Fruit fly (Drosophila melanogaster) whole organism, embryonic: ENCODE data around the gene sra.

Source experiments
- B-H1 ChIP-seq: fragments of 200-800 bp; sonication (Bioruptor generic); IDR thresholded peaks from 3 replicates; pipeline ENCODE4 v1.3.6; 2022; ENCODE audit warnings: missing biosample characterization, missing genetic modification characterization
- BtbVII ChIP-seq: fragments of 200-800 bp; sonication (Bioruptor generic); optimal IDR thresholded peaks from 3 replicates; lab custom pipeline; 2017; ENCODE audit warnings: missing biosample characterization, mild to moderate bottlenecking, missing genetic modification characterization
- CG1024 ChIP-seq: fragments of 200-800 bp; sonication (Bioruptor generic); IDR thresholded peaks from 2 replicates; pipeline ENCODE4 v1.3.6; 2022; ENCODE audit warnings: missing biosample characterization, missing genetic modification characterization
- CG10462 ChIP-seq: fragments of 200-800 bp; sonication (Bioruptor generic); optimal IDR thresholded peaks from 2 replicates; lab custom pipeline; 2016; ENCODE audit warnings: missing biosample characterization, missing genetic modification characterization
- CG12299 ChIP-seq: fragments of 200-800 bp; sonication (Bioruptor generic); optimal IDR thresholded peaks from 2 replicates; lab custom pipeline; 2018; ENCODE audit warnings: missing biosample characterization, mild to moderate bottlenecking, missing genetic modification characterization
- CG12744 ChIP-seq: fragments of 200-800 bp; sonication (Bioruptor generic); optimal IDR thresholded peaks from 2 replicates; lab custom pipeline; 2016; ENCODE audit warnings: missing biosample characterization, missing genetic modification characterization
- CG17359 ChIP-seq: fragments of 200-800 bp; sonication (Bioruptor generic); optimal IDR thresholded peaks from 3 replicates; lab custom pipeline; 2018; ENCODE audit warnings: missing biosample characterization, mild to moderate bottlenecking, missing genetic modification characterization, moderate library complexity
- CG17361 ChIP-seq: fragments of 200-800 bp; sonication (Bioruptor generic); IDR thresholded peaks from 3 replicates; pipeline ENCODE4 v1.3.6; 2022; ENCODE audit warnings: missing biosample characterization, missing genetic modification characterization
- CG18011 ChIP-seq: fragments of 200-800 bp; sonication (Bioruptor generic); optimal IDR thresholded peaks from 2 replicates; lab custom pipeline; 2017; ENCODE audit warnings: missing biosample characterization, missing genetic modification characterization, mild to moderate bottlenecking, moderate library complexity, missing genotype
- CG18476 ChIP-seq: fragments of 200-800 bp; sonication (Bioruptor generic); optimal IDR thresholded peaks from 2 replicates; lab custom pipeline; 2016; ENCODE audit warnings: missing biosample characterization, mild to moderate bottlenecking, missing genetic modification characterization
- CG43689 ChIP-seq: fragments of 200-800 bp; sonication (Bioruptor generic); IDR thresholded peaks from 2 replicates; pipeline ENCODE4 v1.3.6; 2022; ENCODE audit warnings: missing biosample characterization, missing genetic modification characterization
- CG5953 ChIP-seq: fragments of 200-800 bp; sonication (Bioruptor generic); IDR thresholded peaks from 2 replicates; pipeline ENCODE4 v1.3.6; 2022; ENCODE audit warnings: missing biosample characterization, missing genetic modification characterization
- CG6813 ChIP-seq: fragments of 200-800 bp; sonication (Bioruptor generic); optimal IDR thresholded peaks from 2 replicates; lab custom pipeline; 2017; ENCODE audit warnings: missing biosample characterization, missing genetic modification characterization, mild to moderate bottlenecking, moderate library complexity, missing genetic modification reagents
- CG6854 ChIP-seq: fragments of 200-800 bp; sonication (Bioruptor generic); optimal IDR thresholded peaks from 3 replicates; lab custom pipeline; 2017; ENCODE audit warnings: missing biosample characterization, mild to moderate bottlenecking, missing genetic modification characterization
- CG8281 ChIP-seq: fragments of 200-800 bp; sonication (Bioruptor generic); optimal IDR thresholded peaks from 2 replicates; lab custom pipeline; 2018; ENCODE audit warnings: missing biosample characterization, mild to moderate bottlenecking, missing genetic modification characterization, moderate library complexity
- CG9609 ChIP-seq: fragments of 200-800 bp; sonication (Bioruptor generic); optimal IDR thresholded peaks from 3 replicates; lab custom pipeline; 2016; ENCODE audit warnings: missing biosample characterization, missing genetic modification characterization
- D19A ChIP-seq: fragments of 200-800 bp; optimal IDR thresholded peaks from 3 replicates; lab custom pipeline; 2019; ENCODE audit warnings: missing biosample characterization, mild to moderate bottlenecking, missing genetic modification characterization, moderate library complexity
- Doc2 ChIP-seq: fragments of 200-800 bp; sonication (Bioruptor generic); IDR thresholded peaks from 2 replicates; pipeline ENCODE4 v1.3.6; 2022; ENCODE audit warnings: missing biosample characterization, missing genetic modification characterization
- Elba2 ChIP-seq: fragments of 200-800 bp; sonication (Bioruptor generic); optimal IDR thresholded peaks from 3 replicates; lab custom pipeline; 2016; ENCODE audit warnings: missing biosample characterization, missing genetic modification characterization
- Ets65A ChIP-seq: fragments of 200-800 bp; sonication (Bioruptor generic); peaks from one replicate; lab custom pipeline; 2016; ENCODE audit warnings: missing biosample characterization, missing genetic modification characterization
- Fer3 ChIP-seq: fragments of 200-800 bp; sonication (Bioruptor generic); optimal IDR thresholded peaks from 2 replicates; lab custom pipeline; 2018; ENCODE audit warnings: missing biosample characterization, mild to moderate bottlenecking, missing genetic modification characterization, moderate library complexity
- Hmr ChIP-seq: fragments of 200-800 bp; sonication (Bioruptor generic); optimal IDR thresholded peaks from 3 replicates; lab custom pipeline; 2017; ENCODE audit warnings: mild to moderate bottlenecking, missing biosample characterization, missing genetic modification reagents, missing genetic modification characterization
- Med ChIP-seq: fragments of 200-800 bp; sonication (Bioruptor generic); peaks from one replicate; lab custom pipeline; 2016; ENCODE audit warnings: missing biosample characterization, missing genetic modification characterization, mild to moderate bottlenecking, inconsistent platforms, moderate library complexity
- NC2β ChIP-seq: fragments of 200-800 bp; sonication (Bioruptor generic); optimal IDR thresholded peaks from 2 replicates; lab custom pipeline; 2016; ENCODE audit warnings: missing biosample characterization, missing genetic modification characterization
- NFAT ChIP-seq: fragments of 200-800 bp; sonication (Bioruptor generic); IDR thresholded peaks from 2 replicates; pipeline ENCODE4 v1.3.6; 2022; ENCODE audit warnings: missing biosample characterization, missing genetic modification characterization
- Pdp1 ChIP-seq, 2 experiments: fragments of 200-800 bp; sonication (Bioruptor generic); optimal IDR thresholded peaks; 3 replicates each; lab custom pipeline; 2016; ENCODE audit warnings: missing biosample characterization in 2 of 2, missing genetic modification characterization in 2 of 2, mild to moderate bottlenecking in 1 of 2, moderate library complexity in 1 of 2
- Rx ChIP-seq: fragments of 200-800 bp; sonication (Bioruptor generic); IDR thresholded peaks from 2 replicates; pipeline ENCODE4 v1.3.6; 2022; ENCODE audit warnings: missing biosample characterization, missing genetic modification characterization
- Spps ChIP-seq: fragments of 200-800 bp; sonication (Bioruptor generic); optimal IDR thresholded peaks from 2 replicates; lab custom pipeline; 2018; ENCODE audit warnings: missing biosample characterization, mild to moderate bottlenecking, missing genetic modification characterization
- Ssrp ChIP-seq: fragments of 200-800 bp; sonication (Bioruptor generic); optimal IDR thresholded peaks from 2 replicates; lab custom pipeline; 2018; ENCODE audit warnings: missing biosample characterization, mild to moderate bottlenecking, missing genetic modification characterization, moderate library complexity
- ac ChIP-seq: fragments of 200-800 bp; sonication (Bioruptor generic); optimal IDR thresholded peaks from 3 replicates; lab custom pipeline; 2017; ENCODE audit warnings: missing biosample characterization, mild to moderate bottlenecking, missing genetic modification characterization
- chm ChIP-seq: fragments of 200-800 bp; sonication (Bioruptor generic); IDR thresholded peaks from 2 replicates; pipeline ENCODE4 v1.3.6; 2022; ENCODE audit warnings: missing biosample characterization, missing genetic modification characterization
- crol ChIP-seq: fragments of 200-800 bp; sonication (Bioruptor generic); IDR thresholded peaks from 2 replicates; pipeline ENCODE4 v1.3.6; 2022; ENCODE audit warnings: missing biosample characterization, missing genetic modification characterization
- crp ChIP-seq, 2 experiments: fragments of 200-800 bp; sonication (Bioruptor generic); optimal IDR thresholded peaks; 2 replicates in 1 of 2; 3 replicates in 1 of 2; lab custom pipeline; 2017; ENCODE audit warnings: missing biosample characterization in 2 of 2, missing genetic modification characterization in 2 of 2, mild to moderate bottlenecking in 1 of 2, moderate library complexity in 1 of 2
- dmrt11E ChIP-seq: fragments of 200-800 bp; sonication (Bioruptor generic); optimal IDR thresholded peaks from 3 replicates; lab custom pipeline; 2018; ENCODE audit warnings: missing biosample characterization, mild to moderate bottlenecking, missing genetic modification characterization, moderate library complexity
- grau ChIP-seq: fragments of 200-800 bp; optimal IDR thresholded peaks from 3 replicates; lab custom pipeline; 2019; ENCODE audit warnings: missing biosample characterization, mild to moderate bottlenecking, missing genetic modification characterization, moderate library complexity
- grn ChIP-seq: fragments of 200-800 bp; sonication (Bioruptor generic); optimal IDR thresholded peaks from 3 replicates; lab custom pipeline; 2017; ENCODE audit warnings: missing biosample characterization, missing genetic modification characterization
- gsb-n ChIP-seq: fragments of 200-800 bp; sonication (Bioruptor generic); optimal IDR thresholded peaks from 3 replicates; lab custom pipeline; 2018; ENCODE audit warnings: missing biosample characterization, mild to moderate bottlenecking, missing genetic modification characterization
- h ChIP-seq: fragments of >200 bp; optimal IDR thresholded peaks from 2 replicates; lab custom pipeline; 2017
- ind ChIP-seq: fragments of 200-800 bp; sonication (Bioruptor generic); optimal IDR thresholded peaks from 3 replicates; lab custom pipeline; 2016; ENCODE audit warnings: missing biosample characterization, missing genetic modification characterization
- klu ChIP-seq: fragments of 200-800 bp; sonication (Bioruptor generic); IDR thresholded peaks from 2 replicates; pipeline ENCODE4 v1.3.6; 2022; ENCODE audit warnings: missing biosample characterization, missing genetic modification characterization
- lilli ChIP-seq: fragments of 200-800 bp; sonication (Bioruptor generic); optimal IDR thresholded peaks from 3 replicates; lab custom pipeline; 2016; ENCODE audit warnings: missing biosample characterization, missing genetic modification characterization
- mirr ChIP-seq: fragments of 200-800 bp; sonication (Bioruptor generic); optimal IDR thresholded peaks from 3 replicates; lab custom pipeline; 2018; ENCODE audit warnings: missing biosample characterization, mild to moderate bottlenecking, missing genetic modification characterization
- pum ChIP-seq: fragments of 200-800 bp; sonication (Bioruptor generic); optimal IDR thresholded peaks from 2 replicates; lab custom pipeline; 2016; ENCODE audit warnings: missing biosample characterization, missing genetic modification characterization
- pzg ChIP-seq: fragments of 200-800 bp; sonication (Bioruptor generic); optimal IDR thresholded peaks from 3 replicates; lab custom pipeline; 2018; ENCODE audit warnings: missing biosample characterization, mild to moderate bottlenecking, missing genetic modification characterization, moderate library complexity
- rib ChIP-seq: fragments of 200-800 bp; sonication (Bioruptor generic); IDR thresholded peaks from 2 replicates; pipeline ENCODE4 v1.3.6; 2022; ENCODE audit warnings: missing biosample characterization, missing genetic modification characterization
- tgo ChIP-seq: fragments of 200-800 bp; sonication (Bioruptor generic); IDR thresholded peaks from 3 replicates; pipeline ENCODE4 v1.3.6; 2022; ENCODE audit warnings: missing biosample characterization, missing genetic modification characterization
- vnd ChIP-seq: fragments of 200-800 bp; sonication (Bioruptor generic); IDR thresholded peaks from 3 replicates; pipeline ENCODE4 v1.3.6; 2022; ENCODE audit warnings: missing biosample characterization, missing genetic modification characterization; ENCODE audit not compliant: partially characterized antibody

The sra gene

dm6 chr3R:16180476-16181070, 6.2 kb upstream of the sra start, which contains the start of gene CG8927 (continued):
- TF ChIP-seq mirr (GFP tag; lab: Kevin White, UChicago) = no peak
- TF ChIP-seq CG12299 = no peak
- peak; percentile 16 for TF ChIP-seq Hmr (GFP tag; lab: Kevin White, UChicago)
- TF ChIP-seq crp (GFP tag; optimal IDR thresholded peaks at IDR 0.05; lab: Kevin White, UChicago) = peak in 1 of 2 experiments; percentile 2
- TF ChIP-seq CG12744 = no peak
- TF ChIP-seq CG1024 (GFP tag; lab: Robert Waterston, UW) = no peak
- TF ChIP-seq CG5953 (GFP tag; lab: Robert Waterston, UW) = no peak
- TF ChIP-seq pzg = peak; percentile 44
- no peak for TF ChIP-seq h (lab: Kevin White, UChicago)
- no peak for TF ChIP-seq Elba2 (GFP tag; lab: Kevin White, UChicago)
- TF ChIP-seq CG6854 (GFP tag; lab: Kevin White, UChicago) = no peak
- TF ChIP-seq klu (GFP tag; lab: Robert Waterston, UW) = no peak
- peak; percentile 50 for TF ChIP-seq Med (GFP tag; lab: Kevin White, UChicago)
- TF ChIP-seq NC2β (GFP tag; lab: Kevin White, UChicago) = no peak
- TF ChIP-seq CG10462 = no peak
- no peak for TF ChIP-seq Rx
- TF ChIP-seq pum (GFP tag; lab: Kevin White, UChicago) = no peak
- TF ChIP-seq, all 482 proteins: peak for 27

dm6 chr3R:16182269-16182875, 4.4 kb upstream of the sra start:
- peak in 1 of 2 experiments; percentile 81 for TF ChIP-seq Pdp1 (GFP tag; optimal IDR thresholded peaks at IDR 0.05; lab: Kevin White, UChicago)
- TF ChIP-seq Spps (tag; lab: Kevin White, UChicago) = no peak
- TF ChIP-seq grau (tag; lab: Kevin White, UChicago) = no peak
- TF ChIP-seq CG17361 (GFP tag; lab: Robert Waterston, UW) = no peak
- TF ChIP-seq CG6813 = no peak
- peak; percentile 42 for TF ChIP-seq Med (GFP tag; lab: Kevin White, UChicago)
- peak; percentile 51 for TF ChIP-seq Ets65A
- TF ChIP-seq B-H1 (GFP tag; lab: Robert Waterston, UW) = no peak
- TF ChIP-seq Ssrp (tag; lab: Kevin White, UChicago) = no peak
- no peak for TF ChIP-seq rib
- TF ChIP-seq NFAT (GFP tag; lab: Robert Waterston, UW) = 0 out of 2 replicates have a peak, but pooled peaks have one; percentile 17

- TF ChIP-seq BtbVII (GFP tag; lab: Kevin White, UChicago) = no peak
- TF ChIP-seq tgo = no peak
- 0 out of 2 replicates have a peak, but pooled peaks have one; percentile 23 for TF ChIP-seq chm (GFP tag; lab: Robert Waterston, UW)
- TF ChIP-seq CG18476 = no peak
- peak; percentile 1 for TF ChIP-seq ac
- no peak for TF ChIP-seq vnd (GFP tag; lab: Robert Waterston, UW)
- no peak for TF ChIP-seq grn
- no peak for TF ChIP-seq lilli (GFP tag; lab: Kevin White, UChicago)
- no peak for TF ChIP-seq ind
- peak; percentile 93 for TF ChIP-seq D19A (tag; lab: Kevin White, UChicago)
- no peak for TF ChIP-seq dmrt11E (tag; lab: Kevin White, UChicago)
- no peak for TF ChIP-seq CG43689
- TF ChIP-seq CG8281 (tag; lab: Kevin White, UChicago) = no peak
- no peak for TF ChIP-seq CG18011 (GFP tag; lab: Kevin White, UChicago)
- no peak for TF ChIP-seq Fer3 (tag; lab: Kevin White, UChicago)
- TF ChIP-seq CG9609 (GFP tag; lab: Kevin White, UChicago) = no peak
- peak; percentile 57 for TF ChIP-seq crol (GFP tag; lab: Robert Waterston, UW)
- no peak for TF ChIP-seq CG17359 (tag; lab: Kevin White, UChicago)
- TF ChIP-seq gsb-n (tag; lab: Kevin White, UChicago) = no peak
- no peak for TF ChIP-seq Doc2 (GFP tag; lab: Robert Waterston, UW)
These were observed 938 bp downstream of the sra start for dm6 chr3R:16187737-16188136.
